Fruit fly (Drosophila melanogaster): ENCODE results near the gene Hsp26.

Gene Hsp26

DNA sequence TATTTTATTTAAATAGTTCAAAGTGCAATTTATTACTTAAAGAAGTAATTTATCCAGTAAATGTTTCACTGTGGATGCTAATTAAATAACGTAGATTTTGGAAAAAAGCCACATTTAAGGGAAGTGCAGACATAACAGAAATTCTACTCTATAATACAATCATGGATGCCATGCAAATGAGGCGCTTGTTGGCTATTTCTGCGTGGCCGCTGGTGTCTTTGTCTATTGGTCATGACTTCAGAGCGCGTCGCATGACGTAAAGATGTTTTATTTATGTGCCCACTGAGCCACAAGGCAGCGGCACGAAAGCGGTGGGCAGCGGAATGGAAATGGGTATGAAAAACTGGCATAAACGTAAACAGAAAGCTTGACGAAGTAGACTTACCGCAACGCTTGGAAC, 48.6 kb upstream of the Hsp26 start (continued):
- TF ChIP-seq CkIIα-i1 (GFP tag; IDR thresholded peaks at IDR 0.05): no peak
- TF ChIP-seq NFAT (GFP tag; IDR thresholded peaks at IDR 0.05): no peak
- peak; percentile 10 for TF ChIP-seq PHDP (tag; optimal IDR thresholded peaks at IDR 0.05)
- TF ChIP-seq E2f2 (GFP tag; IDR thresholded peaks at IDR 0.05): no peak
- TF ChIP-seq CG6813 (GFP tag; optimal IDR thresholded peaks at IDR 0.05): no peak
- no peak for TF ChIP-seq hth (optimal IDR thresholded peaks at IDR 0.05)
- TF ChIP-seq CG15073 (GFP tag; optimal IDR thresholded peaks at IDR 0.05): no peak
- TF ChIP-seq CHES-1-like (GFP tag; optimal IDR thresholded peaks at IDR 0.05): no peak

dm6 chr3L:9424528-9424911, 47.3 kb upstream of the Hsp26 start:
- peak; percentile 28 for TF ChIP-seq CG30403 (GFP tag; optimal IDR thresholded peaks at IDR 0.05)
- TF ChIP-seq crp (GFP tag; optimal IDR thresholded peaks at IDR 0.05): peak in 1 of 2 experiments; percentile 8
- TF ChIP-seq Fer3 (tag; optimal IDR thresholded peaks at IDR 0.05): peak; percentile 57
- TF ChIP-seq CG4820 (GFP tag; optimal IDR thresholded peaks at IDR 0.05): no peak
- TF ChIP-seq CoRest (tag; optimal IDR thresholded peaks at IDR 0.05): peak; percentile 32
- peak; percentile 38 for TF ChIP-seq CG9437 (GFP tag; optimal IDR thresholded peaks at IDR 0.05)
- TF ChIP-seq CTCF (GFP tag; optimal IDR thresholded peaks at IDR 0.05): no peak
- peak; percentile 50 for TF ChIP-seq CG17829 (tag; optimal IDR thresholded peaks at IDR 0.05)
- TF ChIP-seq pho (GFP tag; optimal IDR thresholded peaks at IDR 0.05): no peak
- no peak for TF ChIP-seq repo (GFP tag; optimal IDR thresholded peaks at IDR 0.05)
- TF ChIP-seq wek (GFP tag; optimal IDR thresholded peaks at IDR 0.05): no peak
- TF ChIP-seq Hr51 (GFP tag; optimal IDR thresholded peaks at IDR 0.05): peak in 1 of 2 experiments; percentile 71
- TF ChIP-seq al (GFP tag; IDR thresholded peaks at IDR 0.05): no peak
- peak; percentile 21 for TF ChIP-seq CrebB (tag; optimal IDR thresholded peaks at IDR 0.05)
- no peak for TF ChIP-seq CG15479 (GFP tag; optimal IDR thresholded peaks at IDR 0.05)
- TF ChIP-seq Sox100B (GFP tag; optimal IDR thresholded peaks at IDR 0.05): peak; percentile 21
- no peak for TF ChIP-seq Rx (GFP tag; IDR thresholded peaks at IDR 0.05)
- TF ChIP-seq so (GFP tag; IDR thresholded peaks at IDR 0.05): no peak
- TF ChIP-seq sens (GFP tag): peak; percentile 74
- no peak for TF ChIP-seq hth (optimal IDR thresholded peaks at IDR 0.05)
- TF ChIP-seq CG10366 (GFP tag; IDR thresholded peaks at IDR 0.05): peak; percentile 80
- no peak for TF ChIP-seq Lpt (GFP tag; optimal IDR thresholded peaks at IDR 0.05)
- no peak for TF ChIP-seq CG14667 (GFP tag; IDR thresholded peaks at IDR 0.05)
- no peak for TF ChIP-seq ttk (GFP tag; IDR thresholded peaks at IDR 0.05)
- no peak for TF ChIP-seq Trl (optimal IDR thresholded peaks at IDR 0.05)
- no peak for TF ChIP-seq Trl (GFP tag; optimal IDR thresholded peaks at IDR 0.05)
- TF ChIP-seq Bgb (GFP tag; IDR thresholded peaks at IDR 0.05; ENCODE audit: partially characterized antibody): no peak
- TF ChIP-seq BEAF-32 (GFP tag; optimal IDR thresholded peaks at IDR 0.05): no peak
- peak; percentile 79 for TF ChIP-seq PHDP (tag; optimal IDR thresholded peaks at IDR 0.05)
- TF ChIP-seq CG1647 (GFP tag; optimal IDR thresholded peaks at IDR 0.05): no peak
- TF ChIP-seq E2f2 (GFP tag; IDR thresholded peaks at IDR 0.05): peak; percentile 23; the same call in 1 of the 2 replicates
- peak; percentile 57 for TF ChIP-seq HHEX (GFP tag; optimal IDR thresholded peaks at IDR 0.05)
- TF ChIP-seq CG12155 (GFP tag; optimal IDR thresholded peaks at IDR 0.05): peak; percentile 12
- peak; percentile 52 for TF ChIP-seq CG8388 (GFP tag; optimal IDR thresholded peaks at IDR 0.05)
- TF ChIP-seq dmrt11E (tag; optimal IDR thresholded peaks at IDR 0.05): peak; percentile 27
- no peak for TF ChIP-seq Dip2 (GFP tag; IDR thresholded peaks at IDR 0.05)
- no peak for TF ChIP-seq HLHmδ (GFP tag; optimal IDR thresholded peaks at IDR 0.05)
- no peak for TF ChIP-seq CG10431 (GFP tag; optimal IDR thresholded peaks at IDR 0.05)
- TF ChIP-seq CG14965 (GFP tag; optimal IDR thresholded peaks at IDR 0.05; ENCODE audit: borderline replicate concordance): no peak
- no peak for TF ChIP-seq crc (GFP tag; optimal IDR thresholded peaks at IDR 0.05)
- TF ChIP-seq CG7987 (GFP tag; optimal IDR thresholded peaks at IDR 0.05): no peak
- peak; percentile 22 for TF ChIP-seq CG10147 (GFP tag; optimal IDR thresholded peaks at IDR 0.05)
- peak; percentile 70 for TF ChIP-seq CG15269 (tag; optimal IDR thresholded peaks at IDR 0.05)
- peak; percentile 26 for TF ChIP-seq Sox102F (GFP tag; optimal IDR thresholded peaks at IDR 0.05)
- no peak for TF ChIP-seq insv (GFP tag; optimal IDR thresholded peaks at IDR 0.05)
